Fruit fly (Drosophila melanogaster) whole organism, embryonic: ENCODE data around the gene RpL36.
A peak's percentile ranks its signal among the peaks of the same experiment; 100 is the strongest.

ENCODE experiments used
- Abd-B ChIP-seq: fragments of 200-800 bp; sonication (Bioruptor generic); optimal IDR thresholded peaks from 2 replicates; lab custom pipeline; 2018; ENCODE audit warnings: missing biosample characterization, mild to moderate bottlenecking, missing genetic modification characterization, moderate library complexity
- Antp ChIP-seq: fragments of 200-800 bp; sonication (Bioruptor generic); optimal IDR thresholded peaks from 3 replicates; lab custom pipeline; 2016; ENCODE audit warnings: missing biosample characterization, missing genetic modification characterization
- Bgb ChIP-seq: fragments of 200-800 bp; sonication (Bioruptor generic); IDR thresholded peaks from 2 replicates; pipeline ENCODE4 v1.3.6; 2022; ENCODE audit warnings: missing biosample characterization, missing genetic modification characterization; ENCODE audit not compliant: partially characterized antibody
- CG1024 ChIP-seq: fragments of 200-800 bp; sonication (Bioruptor generic); IDR thresholded peaks from 2 replicates; pipeline ENCODE4 v1.3.6; 2022; ENCODE audit warnings: missing biosample characterization, missing genetic modification characterization
- CG10654 ChIP-seq: fragments of 200-800 bp; sonication (Bioruptor generic); optimal IDR thresholded peaks from 2 replicates; lab custom pipeline; 2016; ENCODE audit warnings: missing biosample characterization, missing genetic modification characterization
- CG11247 ChIP-seq: fragments of 200-800 bp; sonication (Bioruptor generic); IDR thresholded peaks from 2 replicates; pipeline ENCODE4 v1.3.6; 2022; ENCODE audit warnings: missing biosample characterization, missing genetic modification characterization
- CG11696 ChIP-seq: fragments of 200-800 bp; sonication (Bioruptor generic); IDR thresholded peaks from 2 replicates; pipeline ENCODE4 v1.3.6; 2022; ENCODE audit warnings: missing biosample characterization, missing genetic modification characterization
- CG15514 ChIP-seq: fragments of 200-800 bp; sonication (Bioruptor generic); optimal IDR thresholded peaks from 3 replicates; lab custom pipeline; 2017; ENCODE audit warnings: missing biosample characterization, missing genetic modification characterization, mild to moderate bottlenecking, moderate library complexity, missing genetic modification reagents
- CG1647 ChIP-seq: fragments of 200-800 bp; sonication (Bioruptor generic); optimal IDR thresholded peaks from 3 replicates; lab custom pipeline; 2016; ENCODE audit warnings: missing biosample characterization, missing genetic modification characterization
- CG17186 ChIP-seq: fragments of 200-800 bp; sonication (Bioruptor generic); optimal IDR thresholded peaks from 3 replicates; lab custom pipeline; 2017; ENCODE audit warnings: missing biosample characterization, missing genetic modification reagents, missing genetic modification characterization
- CG31441 ChIP-seq: fragments of 200-800 bp; sonication (Bioruptor generic); IDR thresholded peaks from 2 replicates; pipeline ENCODE4 v1.3.6; 2022; ENCODE audit warnings: missing biosample characterization, missing genetic modification characterization
- CG32767 ChIP-seq: fragments of 200-800 bp; sonication (Bioruptor generic); IDR thresholded peaks from 2 replicates; pipeline ENCODE4 v1.3.6; 2022; ENCODE audit warnings: missing biosample characterization, missing genetic modification characterization
- CG4854 ChIP-seq: fragments of 200-800 bp; sonication (Bioruptor generic); optimal IDR thresholded peaks from 2 replicates; lab custom pipeline; 2016; ENCODE audit warnings: missing biosample characterization, missing genetic modification characterization, inconsistent platforms
- CG5180 ChIP-seq: fragments of 200-800 bp; sonication (Bioruptor generic); optimal IDR thresholded peaks from 3 replicates; lab custom pipeline; 2017; ENCODE audit warnings: missing biosample characterization, missing genetic modification characterization, mild to moderate bottlenecking, moderate library complexity, missing genetic modification reagents
- CG8924 ChIP-seq: fragments of 200-800 bp; optimal IDR thresholded peaks from 3 replicates; lab custom pipeline; 2019; ENCODE audit warnings: missing biosample characterization, mild to moderate bottlenecking, missing genetic modification characterization, moderate library complexity
- CG9215 ChIP-seq: fragments of 200-800 bp; sonication (Bioruptor generic); IDR thresholded peaks from 2 replicates; pipeline ENCODE4 v1.3.6; 2022; ENCODE audit warnings: missing biosample characterization, missing genetic modification characterization
- CG9437 ChIP-seq: fragments of 200-800 bp; sonication (Bioruptor generic); optimal IDR thresholded peaks from 2 replicates; lab custom pipeline; 2018; ENCODE audit warnings: missing biosample characterization, mild to moderate bottlenecking, missing genetic modification characterization
- CG9609 ChIP-seq: fragments of 200-800 bp; sonication (Bioruptor generic); optimal IDR thresholded peaks from 3 replicates; lab custom pipeline; 2016; ENCODE audit warnings: missing biosample characterization, missing genetic modification characterization
- CkIIα-i1 ChIP-seq: fragments of 200-800 bp; sonication (Bioruptor generic); IDR thresholded peaks from 2 replicates; pipeline ENCODE4 v1.3.6; 2022; ENCODE audit warnings: missing biosample characterization, missing genetic modification characterization
- Dad ChIP-seq: fragments of 200-800 bp; sonication (Bioruptor generic); optimal IDR thresholded peaks from 3 replicates; lab custom pipeline; 2016; ENCODE audit warnings: missing biosample characterization, missing genetic modification characterization
- Dip3 ChIP-seq: fragments of 200-800 bp; sonication (Bioruptor generic); optimal IDR thresholded peaks from 3 replicates; lab custom pipeline; 2016; ENCODE audit warnings: missing biosample characterization, missing genetic modification characterization
- Doc2 ChIP-seq: fragments of 200-800 bp; sonication (Bioruptor generic); IDR thresholded peaks from 2 replicates; pipeline ENCODE4 v1.3.6; 2022; ENCODE audit warnings: missing biosample characterization, missing genetic modification characterization
- Fer1 ChIP-seq: fragments of 200-800 bp; sonication (Bioruptor generic); optimal IDR thresholded peaks from 2 replicates; lab custom pipeline; 2017; ENCODE audit warnings: missing biosample characterization, mild to moderate bottlenecking, missing genetic modification characterization
- Jarid2 ChIP-seq: fragments of 200-800 bp; sonication (Bioruptor generic); optimal IDR thresholded peaks from 3 replicates; lab custom pipeline; 2017; ENCODE audit warnings: mild to moderate bottlenecking, missing biosample characterization, missing genetic modification reagents, missing genetic modification characterization
- Med ChIP-seq: fragments of 200-800 bp; sonication (Bioruptor generic); peaks from one replicate; lab custom pipeline; 2016; ENCODE audit warnings: missing biosample characterization, missing genetic modification characterization, mild to moderate bottlenecking, inconsistent platforms, moderate library complexity
- Nf-YC ChIP-seq: fragments of 200-800 bp; optimal IDR thresholded peaks from 3 replicates; lab custom pipeline; 2019; ENCODE audit warnings: missing biosample characterization, mild to moderate bottlenecking, missing genetic modification characterization, moderate library complexity
- PHDP ChIP-seq: fragments of 200-800 bp; sonication (Bioruptor generic); optimal IDR thresholded peaks from 3 replicates; lab custom pipeline; 2018; ENCODE audit warnings: missing biosample characterization, mild to moderate bottlenecking, missing genetic modification characterization, moderate library complexity
- Ptx1 ChIP-seq: fragments of 200-800 bp; sonication (Bioruptor generic); IDR thresholded peaks from 2 replicates; pipeline ENCODE4 v1.3.6; 2022; ENCODE audit warnings: missing biosample characterization, missing genetic modification characterization
- Scr ChIP-seq: fragments of 200-800 bp; sonication (Bioruptor generic); IDR thresholded peaks from 2 replicates; pipeline ENCODE4 v1.3.6; 2022; ENCODE audit warnings: missing biosample characterization, missing genetic modification characterization; ENCODE audit not compliant: partially characterized antibody
- Sin3A ChIP-seq: fragments of >200 bp; optimal IDR thresholded peaks from 2 replicates; lab custom pipeline; 2018
- bab2 ChIP-seq: fragments of 200-800 bp; sonication (Bioruptor generic); optimal IDR thresholded peaks from 2 replicates; lab custom pipeline; 2016; ENCODE audit warnings: missing biosample characterization, missing genetic modification characterization
- bbx ChIP-seq: fragments of 200-800 bp; sonication (Bioruptor generic); IDR thresholded peaks from 2 replicates; pipeline ENCODE4 v1.3.6; 2022; ENCODE audit warnings: missing biosample characterization, missing genetic modification characterization; ENCODE audit not compliant: partially characterized antibody
- chn ChIP-seq: fragments of 200-800 bp; sonication (Bioruptor generic); optimal IDR thresholded peaks from 2 replicates; lab custom pipeline; 2016; ENCODE audit warnings: missing biosample characterization, missing genetic modification characterization
- dimm ChIP-seq: fragments of 200-800 bp; sonication (Bioruptor generic); IDR thresholded peaks from 2 replicates; pipeline ENCODE4 v1.3.6; 2022; ENCODE audit warnings: missing biosample characterization, missing genetic modification characterization
- emc ChIP-seq: fragments of 200-800 bp; sonication (Bioruptor generic); optimal IDR thresholded peaks from 2 replicates; lab custom pipeline; 2016; ENCODE audit warnings: missing biosample characterization, missing genetic modification characterization
- fd64A ChIP-seq: fragments of 200-800 bp; sonication (Bioruptor generic); optimal IDR thresholded peaks from 3 replicates; lab custom pipeline; 2018; ENCODE audit warnings: missing biosample characterization, mild to moderate bottlenecking, missing genetic modification characterization
- fru ChIP-seq: fragments of >200 bp; optimal IDR thresholded peaks from 2 replicates; lab custom pipeline; 2017
- gcm ChIP-seq: fragments of 200-800 bp; sonication (Bioruptor generic); optimal IDR thresholded peaks from 2 replicates; lab custom pipeline; 2019; ENCODE audit warnings: missing biosample characterization, mild to moderate bottlenecking, missing genetic modification characterization, moderate library complexity
- hbn ChIP-seq: fragments of 200-800 bp; sonication (Bioruptor generic); IDR thresholded peaks from 2 replicates; pipeline ENCODE4 v1.3.6; 2022; ENCODE audit warnings: missing biosample characterization, missing genetic modification characterization; ENCODE audit not compliant: partially characterized antibody
- jing ChIP-seq: fragments of 200-800 bp; sonication (Bioruptor generic); optimal IDR thresholded peaks from 2 replicates; lab custom pipeline; 2018; ENCODE audit warnings: missing biosample characterization, mild to moderate bottlenecking, missing genetic modification characterization
- lola ChIP-seq, 3 experiments: fragments of >200 bp in 2 of 3; fragments of 200-800 bp in 1 of 3; sonication (Bioruptor generic) in 1 of 3; optimal IDR thresholded peaks; 2 replicates each; lab custom pipeline; 2017 to 2019; ENCODE audit warnings: missing biosample characterization in 3 of 3, missing genetic modification characterization in 3 of 3, mild to moderate bottlenecking in 1 of 3, moderate library complexity in 1 of 3
- oc ChIP-seq: fragments of 200-800 bp; sonication (Bioruptor generic); optimal IDR thresholded peaks from 2 replicates; lab custom pipeline; 2018; ENCODE audit warnings: missing biosample characterization, mild to moderate bottlenecking, missing genetic modification characterization, moderate library complexity
- otp ChIP-seq: fragments of 200-800 bp; sonication (Bioruptor generic); IDR thresholded peaks from 3 replicates; pipeline ENCODE4, ENCODE4 v1.3.6; 2022; ENCODE audit warnings: missing biosample characterization, missing genetic modification characterization
- p53 ChIP-seq: fragments of 200-800 bp; sonication (Bioruptor generic); optimal IDR thresholded peaks from 2 replicates; lab custom pipeline; 2016; ENCODE audit warnings: missing biosample characterization, missing genetic modification characterization
- pb ChIP-seq: fragments of 200-800 bp; sonication (Bioruptor generic); optimal IDR thresholded peaks from 3 replicates; lab custom pipeline; 2016; ENCODE audit warnings: missing biosample characterization, missing genetic modification characterization
- rib ChIP-seq: fragments of 200-800 bp; sonication (Bioruptor generic); IDR thresholded peaks from 2 replicates; pipeline ENCODE4 v1.3.6; 2022; ENCODE audit warnings: missing biosample characterization, missing genetic modification characterization
- sens-2 ChIP-seq: fragments of 200-800 bp; sonication (Bioruptor generic); IDR thresholded peaks from 2 replicates; pipeline ENCODE4 v1.3.6; 2022; ENCODE audit warnings: missing biosample characterization, missing genetic modification characterization
- sna ChIP-seq: fragments of 200-800 bp; sonication (Bioruptor generic); IDR thresholded peaks from 2 replicates; pipeline ENCODE4 v1.3.6; 2022; ENCODE audit warnings: missing biosample characterization, missing genetic modification characterization; ENCODE audit not compliant: partially characterized antibody
- tap ChIP-seq: fragments of 200-800 bp; optimal IDR thresholded peaks from 3 replicates; lab custom pipeline; 2019; ENCODE audit warnings: missing biosample characterization, mild to moderate bottlenecking, missing genetic modification characterization, moderate library complexity
- vnd ChIP-seq: fragments of 200-800 bp; sonication (Bioruptor generic); IDR thresholded peaks from 3 replicates; pipeline ENCODE4 v1.3.6; 2022; ENCODE audit warnings: missing biosample characterization, missing genetic modification characterization; ENCODE audit not compliant: partially characterized antibody
- zfh2 ChIP-seq: fragments of 200-800 bp; sonication (Bioruptor generic); optimal IDR thresholded peaks from 2 replicates; lab custom pipeline; 2016; ENCODE audit warnings: missing biosample characterization, missing genetic modification characterization

The RpL36 gene

DNA sequence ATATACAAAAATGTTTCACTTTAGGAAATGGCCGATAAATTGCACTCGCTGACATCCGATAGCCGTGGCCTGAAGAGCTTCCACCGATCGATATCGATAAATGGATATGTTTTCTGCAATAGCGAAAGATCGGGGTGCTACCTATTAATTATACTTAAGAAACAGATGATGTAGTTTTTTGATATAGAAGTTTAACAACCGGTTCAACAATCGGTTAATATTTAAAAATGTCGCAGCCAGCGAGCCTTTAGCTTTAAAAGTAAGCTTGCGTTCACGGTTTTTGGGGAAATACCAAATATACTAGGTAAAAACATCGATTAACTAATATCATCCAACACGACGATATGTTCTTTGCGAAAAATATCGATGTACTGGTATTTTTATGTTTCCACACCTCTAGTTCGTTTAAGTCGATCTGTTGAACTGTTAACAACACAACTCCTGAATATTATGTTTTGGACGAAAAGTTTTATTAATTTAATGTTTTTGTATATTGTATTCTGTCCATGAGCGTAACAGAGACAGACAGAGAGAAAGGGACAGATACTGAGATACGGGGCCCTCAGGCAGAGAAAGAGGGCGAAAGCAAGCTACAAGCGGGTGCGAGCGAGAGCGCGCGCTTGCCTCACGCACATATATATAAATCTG, 6.3 kb upstream of the RpL36 start, which contains the start of gene Dredd (continued):
- TF ChIP-seq sna (GFP tag; lab: Robert Waterston, UW) (peak; percentile 91), CG10654 (no peak), CG4854 (GFP tag; lab: Kevin White, UChicago) (no peak), Sin3A (lab: Kevin White, UChicago) (peak; percentile 56), CG17186 (no peak), otp (GFP tag; lab: Robert Waterston, UW) (no peak), CG11247 (no peak), oc (tag; lab: Kevin White, UChicago) (no peak), hbn (GFP tag; lab: Robert Waterston, UW) (peak; percentile 81), CG32767 (GFP tag; lab: Robert Waterston, UW) (no peak; the same call in 1 of the 2 replicates), CG8924 (tag; lab: Kevin White, UChicago) (peak; percentile 73), Antp (no peak), CG1647 (no peak), Nf-YC (tag; lab: Kevin White, UChicago) (no peak), zfh2 (GFP tag; lab: Kevin White, UChicago) (no peak), tap (tag; lab: Kevin White, UChicago) (no peak), Ptx1 (GFP tag; lab: Robert Waterston, UW) (no peak), rib (GFP tag; lab: Robert Waterston, UW) (peak; percentile 47; the same call in 1 of the 2 replicates), Jarid2 (no peak), Med (GFP tag; lab: Kevin White, UChicago) (peak; percentile 61), gcm (peak; percentile 31), lola (GFP tag; optimal IDR thresholded peaks at IDR 0.05; lab: Kevin White, UChicago) (no peak), emc (no peak), fru (lab: Kevin White, UChicago) (no peak), CG9215 (GFP tag; lab: Robert Waterston, UW) (no peak), Doc2 (no peak), bbx (peak; percentile 84), CG1024 (GFP tag; lab: Robert Waterston, UW) (no peak), sens-2 (no peak), CG9609 (no peak), CG9437 (no peak), p53 (GFP tag; lab: Kevin White, UChicago) (no peak), Bgb (GFP tag; lab: Robert Waterston, UW) (peak; percentile 86), CG31441 (GFP tag; lab: Robert Waterston, UW) (peak; percentile 44; the same call in 1 of the 2 replicates), Fer1 (no peak), Abd-B (GFP tag; lab: Kevin White, UChicago) (no peak), pb (GFP tag; lab: Kevin White, UChicago) (no peak), bab2 (GFP tag; lab: Kevin White, UChicago) (no peak), jing (GFP tag; lab: Kevin White, UChicago) (no peak), Dip3 (GFP tag; lab: Kevin White, UChicago) (no peak), CG11696 (GFP tag; lab: Robert Waterston, UW) (no peak), vnd (GFP tag; lab: Robert Waterston, UW) (peak; percentile 100), dimm (no peak), CkIIα-i1 (no peak), Dad (GFP tag; lab: Kevin White, UChicago) (no peak), CG15514 (GFP tag; lab: Kevin White, UChicago) (peak; percentile 61), PHDP (tag; lab: Kevin White, UChicago) (no peak), CG5180 (GFP tag; lab: Kevin White, UChicago) (no peak), fd64A (GFP tag; lab: Kevin White, UChicago) (no peak), chn (no peak), Scr (GFP tag; lab: Robert Waterston, UW) (peak; percentile 92)
